Worm (Caenorhabditis elegans) whole organism, early embryonic: Measurements from ENCODE around the gene fbxb-84.
A peak's percentile ranks its signal among the peaks of the same experiment; 100 is the strongest.
"Not testable (repeated sequence)": the region's sequence is repeated elsewhere in the genome, so short reads cannot be mapped to it uniquely, and the experiment has no call there.

Experiments
- B0310.2 ChIP-seq: sonication (generic microtip); optimal IDR thresholded peaks from 2 replicates; lab custom pipeline; 2016; ENCODE audit warnings: mild to moderate bottlenecking, missing genetic modification characterization, missing compliant biosample characterization
- F13C5.2 ChIP-seq: sonication (generic microtip); optimal IDR thresholded peaks from 2 replicates; lab custom pipeline; 2017; ENCODE audit warnings: mild to moderate bottlenecking, missing genetic modification characterization, inconsistent platforms, missing compliant biosample characterization
- aly-1 ChIP-seq: sonication (generic microtip); optimal IDR thresholded peaks from 2 replicates; lab custom pipeline; 2016; ENCODE audit warnings: missing genetic modification characterization, missing compliant biosample characterization
- ama-1 ChIP-seq: fragments of 150-350 bp; optimal IDR thresholded peaks from 2 replicates; lab custom pipeline; 2014
- ceh-13 ChIP-seq: fragments of 200-800 bp; sonication (Bioruptor generic); optimal IDR thresholded peaks from 2 replicates; lab custom pipeline; 2018; ENCODE audit warnings: mild to moderate bottlenecking, missing genetic modification characterization, missing compliant biosample characterization
- ceh-36 ChIP-seq: sonication (generic microtip); optimal IDR thresholded peaks from 2 replicates; lab custom pipeline; 2016; ENCODE audit warnings: missing genetic modification characterization, inconsistent platforms, missing compliant biosample characterization
- ets-7 ChIP-seq: sonication (generic microtip); optimal IDR thresholded peaks from 2 replicates; lab custom pipeline; 2016; ENCODE audit warnings: missing genotype, missing genetic modification characterization, missing compliant biosample characterization
- flt-1 ChIP-seq: fragments of 200-800 bp; sonication (Bioruptor generic); IDR thresholded peaks from 2 replicates; pipeline ENCODE4 v1.3.6; 2022; ENCODE audit warnings: missing genetic modification characterization, missing compliant biosample characterization
- hmbx-1 ChIP-seq: sonication (generic microtip); optimal IDR thresholded peaks from 2 replicates; lab custom pipeline; 2016; ENCODE audit warnings: mild to moderate bottlenecking, missing genetic modification characterization, missing compliant biosample characterization
- hmg-4 ChIP-seq: fragments of 200-800 bp; sonication (Bioruptor generic); optimal IDR thresholded peaks from 2 replicates; lab custom pipeline; 2018; ENCODE audit warnings: mild to moderate bottlenecking, missing genetic modification characterization, missing compliant biosample characterization
- hnd-1 ChIP-seq: sonication (generic microtip); optimal IDR thresholded peaks from 2 replicates; lab custom pipeline; 2016; ENCODE audit warnings: missing genetic modification characterization, missing compliant biosample characterization
- pes-1 ChIP-seq: fragments of 200-800 bp; sonication (Bioruptor generic); IDR thresholded peaks from 2 replicates; pipeline ENCODE4 v1.3.6; 2022; ENCODE audit warnings: missing genetic modification reagents, missing genetic modification characterization, missing compliant biosample characterization
- scrt-1 ChIP-seq: fragments of 200-800 bp; sonication (Bioruptor generic); IDR thresholded peaks from 2 replicates; pipeline ENCODE4 v1.3.6; 2022; ENCODE audit warnings: missing genetic modification characterization, missing compliant biosample characterization
- sea-1 ChIP-seq: fragments of 200-800 bp; sonication (Bioruptor generic); conservative IDR thresholded peaks from 2 replicates; pipeline ENCODE4 v1.3.6; 2022; ENCODE audit warnings: missing genetic modification characterization, missing compliant biosample characterization
- tbx-11 ChIP-seq: fragments of 200-800 bp; sonication (Bioruptor generic); IDR thresholded peaks from 2 replicates; pipeline ENCODE4 v1.3.6; 2022; ENCODE audit warnings: missing genetic modification characterization, missing compliant biosample characterization
- tbx-37 ChIP-seq: fragments of 200-800 bp; sonication (Bioruptor generic); conservative IDR thresholded peaks from 2 replicates; pipeline ENCODE4 v1.3.6; 2022; ENCODE audit warnings: missing genetic modification reagents, missing genetic modification characterization, missing compliant biosample characterization
- tra-4 ChIP-seq: sonication (generic microtip); optimal IDR thresholded peaks from 2 replicates; lab custom pipeline; 2017; ENCODE audit warnings: missing genetic modification characterization, missing compliant biosample characterization

Gene fbxb-84

DNA sequence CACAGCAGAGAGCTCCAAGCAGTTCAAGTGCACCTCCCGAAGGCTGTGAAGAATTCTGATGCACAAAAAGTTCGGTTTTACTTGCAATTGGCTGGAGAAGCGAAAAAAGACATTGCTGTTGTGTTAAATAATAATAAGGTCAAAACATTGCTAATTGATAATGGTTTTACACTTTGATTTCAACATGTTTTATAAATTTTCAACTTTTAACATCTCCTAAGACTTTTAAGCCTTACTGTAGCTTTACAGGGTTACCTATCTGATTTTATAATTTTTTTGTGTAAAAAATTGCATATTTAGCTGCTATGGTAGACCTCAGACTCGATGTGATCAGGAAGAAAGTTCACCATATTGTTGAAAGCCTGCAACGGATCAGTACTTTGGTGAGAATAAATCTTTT lies 12.1 kb downstream of the fbxb-84 start, which contains the start of gene pals-25:
Gene pals-25 (plus strand): TSS at position 301 of the 400 bp plus-strand sequence.
- TF ChIP-seq hnd-1: no peak
- TF ChIP-seq F13C5.2 (tag; lab: Kevin White, UChicago): no peak
- TF ChIP-seq hmg-4 (GFP tag; lab: Kevin White, UChicago): no peak
- no peak for TF ChIP-seq pes-1 (GFP tag; lab: Robert Waterston, UW)
- no peak for TF ChIP-seq tra-4 (tag; lab: Kevin White, UChicago)
- TF ChIP-seq scrt-1 (GFP tag; lab: Robert Waterston, UW): no peak
- TF ChIP-seq ets-7 (tag; lab: Kevin White, UChicago): no peak
- TF ChIP-seq sea-1 (GFP tag; lab: Robert Waterston, UW): no peak
- no peak for TF ChIP-seq tbx-11
- no peak for TF ChIP-seq flt-1
- TF ChIP-seq B0310.2 (tag; lab: Kevin White, UChicago): no peak
- no peak for TF ChIP-seq ceh-36 (tag; lab: Kevin White, UChicago)
- TF ChIP-seq aly-1: no peak
- no peak for TF ChIP-seq ama-1 (lab: Kevin White, UChicago)

DNA sequence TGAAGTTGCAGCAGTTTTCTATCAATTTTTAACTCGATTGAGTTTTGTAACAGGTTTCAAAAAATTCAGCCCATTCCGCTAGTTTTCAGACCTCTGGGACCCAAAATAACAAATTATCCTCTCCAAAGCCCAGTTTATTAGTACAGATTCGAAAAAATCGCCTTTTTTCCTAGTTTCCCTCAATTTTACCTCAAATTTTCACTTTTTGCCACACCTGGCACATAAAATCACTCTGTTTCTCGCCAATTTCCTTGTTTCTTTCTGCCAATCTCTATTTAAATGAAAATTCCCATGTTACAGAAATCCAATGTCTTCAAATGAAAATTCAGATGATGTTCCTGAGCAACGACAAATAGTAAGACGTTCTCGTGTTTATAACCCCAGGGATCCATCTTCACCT lies 14.2 kb downstream of the fbxb-84 start, which contains the start of gene pals-22:
Gene pals-22 (plus strand): TSS at position 301 of the 400 bp plus-strand sequence.
- no peak for TF ChIP-seq tbx-37 (GFP tag; lab: Robert Waterston, UW)
- TF ChIP-seq flt-1: no peak
- TF ChIP-seq ceh-36 (tag; lab: Kevin White, UChicago): no peak
- no peak for TF ChIP-seq hmbx-1 (tag; lab: Kevin White, UChicago)
- no peak for TF ChIP-seq F13C5.2 (tag; lab: Kevin White, UChicago)
- no peak for TF ChIP-seq sea-1 (GFP tag; lab: Robert Waterston, UW)
- no peak for TF ChIP-seq ama-1 (lab: Kevin White, UChicago)
- no peak for TF ChIP-seq tra-4 (tag; lab: Kevin White, UChicago)
- TF ChIP-seq ceh-13 (GFP tag; lab: Kevin White, UChicago): no peak
- no peak for TF ChIP-seq hmg-4 (GFP tag; lab: Kevin White, UChicago)

DNA sequence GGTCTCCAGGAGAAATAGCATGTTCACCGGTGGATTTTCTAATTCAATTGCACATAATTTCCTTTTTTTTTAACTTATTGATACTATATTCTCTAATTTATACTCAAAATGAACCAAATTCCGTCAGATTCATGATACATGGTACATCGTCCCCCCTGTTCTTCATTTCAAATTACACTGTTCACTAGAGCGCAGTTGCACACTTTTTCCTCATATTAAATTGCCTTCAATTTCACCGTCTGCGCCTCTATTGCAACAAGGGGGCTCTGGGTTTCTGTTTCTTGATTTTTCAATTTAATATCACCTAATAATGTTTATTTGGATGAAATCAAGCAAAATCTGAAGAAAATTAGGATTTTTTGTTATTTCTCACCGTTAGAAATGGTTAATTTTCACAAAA lies 14.6 kb downstream of the fbxb-84 start:
- TF ChIP-seq ets-7 (tag; lab: Kevin White, UChicago): no peak
- TF ChIP-seq aly-1: no peak
- TF ChIP-seq F13C5.2 (tag; lab: Kevin White, UChicago): peak; percentile 31

DNA sequence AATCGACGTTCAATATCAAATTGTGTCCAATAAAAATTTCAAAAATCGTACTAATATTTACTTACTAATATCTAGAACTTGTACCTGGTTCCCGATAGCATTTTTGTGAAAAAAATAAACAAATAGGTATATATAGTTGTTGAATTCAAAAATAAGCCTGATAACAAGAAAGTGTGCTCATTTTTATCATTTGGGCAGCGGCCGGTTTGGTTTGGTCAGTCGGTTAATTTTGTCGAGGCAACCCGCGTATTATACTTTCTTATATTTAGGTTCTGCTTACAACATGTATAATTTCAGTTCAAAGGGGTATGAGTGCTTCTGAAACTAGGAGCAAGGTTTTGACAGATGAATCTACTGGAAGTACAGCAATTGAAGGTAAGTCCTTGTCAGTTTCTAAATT lies 15.6 kb downstream of the fbxb-84 start, which contains the start of the genes nhr-280 and C29F9.2:
Gene nhr-280 (minus strand): TSS at position 101 of the 400 bp plus-strand sequence.
Gene C29F9.2 (plus strand): TSS at position 298 of the 400 bp plus-strand sequence.
- no peak for TF ChIP-seq sea-1 (GFP tag; lab: Robert Waterston, UW)
- TF ChIP-seq B0310.2 (tag; lab: Kevin White, UChicago): no peak
- TF ChIP-seq ama-1 (lab: Kevin White, UChicago): no peak
- TF ChIP-seq aly-1: no peak
- no peak for TF ChIP-seq hmbx-1 (tag; lab: Kevin White, UChicago)
- TF ChIP-seq tbx-37 (GFP tag; lab: Robert Waterston, UW): no peak
- no peak for TF ChIP-seq ets-7 (tag; lab: Kevin White, UChicago)
- TF ChIP-seq hmg-4 (GFP tag; lab: Kevin White, UChicago): no peak
- TF ChIP-seq tra-4 (tag; lab: Kevin White, UChicago): no peak
- TF ChIP-seq flt-1: no peak
- TF ChIP-seq pes-1 (GFP tag; lab: Robert Waterston, UW): no peak

DNA sequence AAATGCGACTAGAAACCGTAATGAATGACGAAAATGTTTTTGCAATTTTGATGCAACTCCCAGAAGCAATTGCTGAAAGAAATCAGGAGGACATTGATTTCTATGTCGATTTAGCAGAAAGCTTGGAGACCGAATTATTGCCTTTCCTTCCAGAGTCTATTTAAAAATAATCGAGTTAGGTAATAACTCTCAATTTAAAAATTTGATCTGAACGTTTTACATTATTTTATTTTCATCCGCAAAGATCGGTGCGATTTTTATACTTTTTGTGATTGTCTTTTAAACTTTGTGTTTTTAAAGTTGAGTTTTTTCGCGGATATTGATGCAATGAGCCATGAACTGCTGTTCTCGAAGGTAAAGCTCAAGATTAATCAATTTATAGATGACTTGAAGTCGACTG lies 21.8 kb downstream of the fbxb-84 start, which contains the start of gene pals-23:
Gene pals-23 (plus strand): TSS at position 301 of the 400 bp plus-strand sequence.
- TF ChIP-seq B0310.2 (tag; lab: Kevin White, UChicago): no peak
- no peak for TF ChIP-seq ceh-36 (tag; lab: Kevin White, UChicago)
- TF ChIP-seq aly-1: no peak
- TF ChIP-seq hmbx-1 (tag; lab: Kevin White, UChicago): no peak
- no peak for TF ChIP-seq tra-4 (tag; lab: Kevin White, UChicago)
- TF ChIP-seq pes-1 (GFP tag; lab: Robert Waterston, UW): no peak
- TF ChIP-seq hmg-4 (GFP tag; lab: Kevin White, UChicago): no peak
- TF ChIP-seq F13C5.2 (tag; lab: Kevin White, UChicago): no peak
- no peak for TF ChIP-seq tbx-11

DNA sequence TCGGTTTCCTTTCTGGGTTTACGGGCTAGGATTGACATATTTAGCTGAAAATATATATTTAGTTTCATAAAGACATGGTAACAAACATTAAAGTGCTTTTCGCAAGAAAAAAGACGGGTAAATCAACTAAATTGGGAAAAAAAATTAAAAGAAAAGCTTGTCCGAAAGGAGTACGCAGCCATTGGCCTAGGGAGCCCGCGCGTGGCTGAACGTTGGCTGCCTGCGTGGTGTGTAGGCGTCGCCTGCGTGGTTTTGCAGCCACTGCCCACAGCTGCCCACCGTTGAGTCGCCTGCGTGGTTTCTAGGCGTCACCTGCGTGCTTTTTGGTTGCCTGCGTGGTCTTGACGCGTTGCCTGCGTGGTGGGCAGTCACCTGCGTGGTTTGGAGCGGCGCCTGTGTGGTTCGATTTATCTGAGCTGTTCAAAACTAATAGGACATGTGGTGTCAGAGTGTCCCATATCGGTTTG lies 24.3 kb downstream of the fbxb-84 start, which contains the start of gene C29F9.12:
Gene C29F9.12 (minus strand): TSS at position 51 of the 467 bp plus-strand sequence.
- not testable (repeated sequence) for TF ChIP-seq ceh-36 (tag; lab: Kevin White, UChicago); flt-1; tbx-11

DNA sequence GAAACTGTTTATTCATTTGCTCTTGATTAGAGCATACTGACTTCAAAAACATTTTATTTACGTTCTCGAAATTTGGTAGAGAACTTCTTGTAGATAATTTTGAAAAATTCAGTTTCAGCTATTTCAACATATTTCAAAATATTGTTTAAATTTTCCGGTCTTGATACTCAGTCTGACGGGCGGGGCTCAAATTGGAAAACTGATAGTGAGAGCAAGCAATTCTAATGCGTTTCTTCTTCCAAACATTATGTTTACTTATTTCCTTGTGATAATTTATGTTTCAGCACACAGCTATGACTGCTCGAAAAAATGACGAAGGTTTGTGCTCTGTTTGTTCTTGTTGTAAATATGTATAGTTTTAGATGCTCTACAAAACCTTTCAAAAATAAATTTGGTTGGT lies 26.1 kb downstream of the fbxb-84 start, which contains the start of gene pals-24:
Gene pals-24 (plus strand): TSS at position 237 of the 400 bp plus-strand sequence.
- no peak for TF ChIP-seq hmbx-1 (tag; lab: Kevin White, UChicago)
- TF ChIP-seq ets-7 (tag; lab: Kevin White, UChicago): no peak
- no peak for TF ChIP-seq hmg-4 (GFP tag; lab: Kevin White, UChicago)
- TF ChIP-seq B0310.2 (tag; lab: Kevin White, UChicago): no peak
- TF ChIP-seq sea-1 (GFP tag; lab: Robert Waterston, UW): no peak
- TF ChIP-seq pes-1 (GFP tag; lab: Robert Waterston, UW): no peak
- TF ChIP-seq tra-4 (tag; lab: Kevin White, UChicago): no peak
- no peak for TF ChIP-seq ama-1 (lab: Kevin White, UChicago)
- TF ChIP-seq ceh-36 (tag; lab: Kevin White, UChicago): no peak
- no peak for TF ChIP-seq ceh-13 (GFP tag; lab: Kevin White, UChicago)
- no peak for TF ChIP-seq F13C5.2 (tag; lab: Kevin White, UChicago)
- no peak for TF ChIP-seq tbx-11
- TF ChIP-seq tbx-37 (GFP tag; lab: Robert Waterston, UW): no peak
- TF ChIP-seq scrt-1 (GFP tag; lab: Robert Waterston, UW): no peak
